Fruit fly (Drosophila melanogaster): Measurements from ENCODE around the gene LeuRS.

LeuRS gene

DNA sequence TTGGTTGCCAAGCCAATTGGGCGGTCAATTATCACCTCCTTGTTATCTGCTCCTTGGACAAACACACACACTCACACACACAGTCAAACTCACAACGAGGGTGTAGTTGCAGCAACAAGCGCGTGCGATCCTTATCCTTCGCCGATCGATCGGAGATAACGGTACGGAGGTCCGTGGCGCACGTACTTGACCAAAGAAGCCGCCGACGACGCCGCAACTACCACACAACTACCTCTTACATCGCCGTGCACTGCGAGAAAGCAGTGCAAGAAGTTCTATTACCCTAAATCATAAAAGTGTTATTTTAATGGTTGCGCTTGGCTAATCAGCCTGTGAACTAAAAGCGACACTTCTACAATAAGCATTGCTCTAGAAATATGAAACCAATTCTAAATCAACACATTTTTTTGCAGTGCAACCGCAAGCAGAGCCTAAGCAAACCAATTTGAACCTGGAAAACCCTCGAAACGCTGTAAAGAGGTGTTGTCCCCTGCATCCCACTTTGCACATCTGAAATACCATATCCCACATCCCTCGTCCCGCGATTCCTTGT lies 18.6 kb upstream of the LeuRS start (continued):
- TF ChIP-seq CG8388 (GFP tag; optimal IDR thresholded peaks at IDR 0.05), result peak; percentile 24
- no peak for TF ChIP-seq CG18476 (GFP tag; optimal IDR thresholded peaks at IDR 0.05)
- TF ChIP-seq HLH54F (GFP tag; optimal IDR thresholded peaks at IDR 0.05), result no peak
- TF ChIP-seq CG12769 (tag; optimal IDR thresholded peaks at IDR 0.05), result no peak
- TF ChIP-seq CG2199 (GFP tag; IDR thresholded peaks at IDR 0.05), result no peak
- TF ChIP-seq otp (GFP tag; IDR thresholded peaks at IDR 0.05), result peak; percentile 81
- TF ChIP-seq NC2β (GFP tag; optimal IDR thresholded peaks at IDR 0.05), result peak; percentile 55
- peak; percentile 27 for TF ChIP-seq CG10209 (GFP tag; optimal IDR thresholded peaks at IDR 0.05)
- no peak for TF ChIP-seq CG32532 (GFP tag; IDR thresholded peaks at IDR 0.05)
- 0 out of 3 replicates have a peak, but pooled peaks have one; percentile 32 for TF ChIP-seq gce (GFP tag; IDR thresholded peaks at IDR 0.05)
- TF ChIP-seq CG1832 (GFP tag; optimal IDR thresholded peaks at IDR 0.05), result no peak
- TF ChIP-seq CG7556 (GFP tag; optimal IDR thresholded peaks at IDR 0.05), result peak; percentile 22
- peak; percentile 63 for TF ChIP-seq CG14710 (tag; optimal IDR thresholded peaks at IDR 0.05)
- TF ChIP-seq Optix (GFP tag; IDR thresholded peaks at IDR 0.05), result peak; percentile 54; the same call in 1 of the 3 replicates
- no peak for TF ChIP-seq sens-2 (GFP tag; IDR thresholded peaks at IDR 0.05)
- no peak for TF ChIP-seq CG10431 (GFP tag; optimal IDR thresholded peaks at IDR 0.05)
- no peak for TF ChIP-seq Dp (GFP tag; optimal IDR thresholded peaks at IDR 0.05)
- TF ChIP-seq CG12155 (GFP tag; optimal IDR thresholded peaks at IDR 0.05), result peak; percentile 45
- TF ChIP-seq Poxn (GFP tag; IDR thresholded peaks at IDR 0.05), result no peak
- peak; percentile 98 for TF ChIP-seq CG15479 (GFP tag; optimal IDR thresholded peaks at IDR 0.05)
- no peak for TF ChIP-seq slou (GFP tag; optimal IDR thresholded peaks at IDR 0.05)
- TF ChIP-seq ewg (GFP tag; optimal IDR thresholded peaks at IDR 0.05), result no peak
- TF ChIP-seq CG17361 (GFP tag; IDR thresholded peaks at IDR 0.05), result peak; percentile 52; the same call in 2 of the 3 replicates
- TF ChIP-seq cato (GFP tag; optimal IDR thresholded peaks at IDR 0.05; ENCODE audit: borderline replicate concordance), result no peak
- TF ChIP-seq insv (GFP tag; optimal IDR thresholded peaks at IDR 0.05), result no peak
- peak; percentile 96 for TF ChIP-seq Ets65A (GFP tag)
- TF ChIP-seq NK7.1 (GFP tag; optimal IDR thresholded peaks at IDR 0.05), result no peak
- TF ChIP-seq MESR4 (GFP tag; optimal IDR thresholded peaks at IDR 0.05), result no peak
- TF ChIP-seq ato (GFP tag; IDR thresholded peaks at IDR 0.05; ENCODE audit: partially characterized antibody), result no peak
- TF ChIP-seq Bteb2 (GFP tag; optimal IDR thresholded peaks at IDR 0.05), result no peak
- TF ChIP-seq usp (GFP tag; optimal IDR thresholded peaks at IDR 0.05), result no peak
- TF ChIP-seq Aef1 (GFP tag; IDR thresholded peaks at IDR 0.05), result no peak
- TF ChIP-seq CG9609 (GFP tag; optimal IDR thresholded peaks at IDR 0.05), result peak; percentile 56
- peak; percentile 17 for TF ChIP-seq Atf3 (GFP tag; optimal IDR thresholded peaks at IDR 0.05)
- TF ChIP-seq fru (optimal IDR thresholded peaks at IDR 0.05), result no peak
- peak; percentile 94 for TF ChIP-seq zen (tag; optimal IDR thresholded peaks at IDR 0.05)
- TF ChIP-seq CG10654 (GFP tag; optimal IDR thresholded peaks at IDR 0.05), result no peak
- TF ChIP-seq hb (GFP tag; IDR thresholded peaks at IDR 0.05; ENCODE audit: partially characterized antibody), result no peak
- no peak for TF ChIP-seq CG12659 (GFP tag; optimal IDR thresholded peaks at IDR 0.05)
- TF ChIP-seq CG13296 (GFP tag; optimal IDR thresholded peaks at IDR 0.05), result no peak
- no peak for TF ChIP-seq CG14014 (GFP tag; IDR thresholded peaks at IDR 0.05)
- TF ChIP-seq gsb (GFP tag; IDR thresholded peaks at IDR 0.05), result no peak
- TF ChIP-seq CG16863 (GFP tag; optimal IDR thresholded peaks at IDR 0.05), result peak; percentile 25
- TF ChIP-seq D19A (tag; optimal IDR thresholded peaks at IDR 0.05), result peak; percentile 41
- no peak for TF ChIP-seq schlank (tag; optimal IDR thresholded peaks at IDR 0.05)
- no peak for TF ChIP-seq tna (GFP tag; IDR thresholded peaks at IDR 0.05; ENCODE audit: partially characterized antibody)
- 0 out of 3 replicates have a peak, but pooled peaks have one; percentile 40 for TF ChIP-seq croc (GFP tag; conservative IDR thresholded peaks at IDR 0.05)
- TF ChIP-seq CG9932 (GFP tag; IDR thresholded peaks at IDR 0.05), result no peak
- TF ChIP-seq CG9797 (GFP tag; optimal IDR thresholded peaks at IDR 0.05), result no peak
- TF ChIP-seq hth (optimal IDR thresholded peaks at IDR 0.05), result no peak
- TF ChIP-seq CG15073 (GFP tag; optimal IDR thresholded peaks at IDR 0.05), result no peak
- TF ChIP-seq CG12299 (tag; optimal IDR thresholded peaks at IDR 0.05), result no peak
